Fruit fly (Drosophila melanogaster): Measurements from ENCODE around the gene stc.
A peak's percentile ranks its signal among the peaks of the same experiment; 100 is the strongest.

stc gene

DNA sequence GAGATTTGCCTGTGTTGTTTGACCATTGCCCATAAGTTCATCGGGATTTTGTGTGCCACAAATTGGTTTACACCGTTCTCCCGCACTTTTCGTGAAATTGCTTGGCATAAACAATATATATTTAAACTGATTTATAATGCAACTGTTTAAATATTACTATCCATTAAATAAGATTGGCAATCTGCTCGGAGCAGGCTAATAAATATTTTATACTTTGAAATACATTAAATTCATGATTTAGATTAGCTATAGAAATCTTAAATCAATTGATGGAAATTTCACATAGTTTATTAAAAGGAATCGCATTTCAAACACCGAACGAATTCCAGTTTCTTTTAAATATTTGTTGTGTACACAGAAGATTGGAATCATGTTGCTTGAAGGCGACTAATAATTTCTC is 47.1 kb upstream of the stc start (continued):
- TF ChIP-seq CG8924 (tag; optimal IDR thresholded peaks at IDR 0.05): peak; percentile 1
- TF ChIP-seq gro (GFP tag; optimal IDR thresholded peaks at IDR 0.05): no peak
- no peak for TF ChIP-seq Scr (GFP tag; IDR thresholded peaks at IDR 0.05; ENCODE audit: partially characterized antibody)
- TF ChIP-seq Hmr (GFP tag; optimal IDR thresholded peaks at IDR 0.05): peak; percentile 3
- TF ChIP-seq zfh2 (GFP tag; optimal IDR thresholded peaks at IDR 0.05): no peak
- TF ChIP-seq NFAT (GFP tag; IDR thresholded peaks at IDR 0.05): no peak
- no peak for TF ChIP-seq Trl (optimal IDR thresholded peaks at IDR 0.05)
- no peak for TF ChIP-seq Trl (GFP tag; optimal IDR thresholded peaks at IDR 0.05)
- peak; percentile 50 for TF ChIP-seq CG30403 (GFP tag; optimal IDR thresholded peaks at IDR 0.05)
- peak; percentile 43 for TF ChIP-seq sens (GFP tag)
- no peak for TF ChIP-seq CG2116 (GFP tag; optimal IDR thresholded peaks at IDR 0.05)
- TF ChIP-seq NC2β (GFP tag; optimal IDR thresholded peaks at IDR 0.05): no peak
- TF ChIP-seq CG17359 (tag; optimal IDR thresholded peaks at IDR 0.05): no peak
- no peak for TF ChIP-seq Neu2 (GFP tag; optimal IDR thresholded peaks at IDR 0.05; ENCODE audit: borderline replicate concordance)
- TF ChIP-seq CG17912 (GFP tag; optimal IDR thresholded peaks at IDR 0.05): no peak
- no peak for TF ChIP-seq CG10147 (GFP tag; optimal IDR thresholded peaks at IDR 0.05)
- no peak for TF ChIP-seq CG30020 (tag; optimal IDR thresholded peaks at IDR 0.05)
- TF ChIP-seq CG2875 (GFP tag; optimal IDR thresholded peaks at IDR 0.05): no peak
- no peak for TF ChIP-seq Ptx1 (GFP tag; IDR thresholded peaks at IDR 0.05)
- TF ChIP-seq fru (optimal IDR thresholded peaks at IDR 0.05): no peak
- TF ChIP-seq Hr51 (GFP tag; optimal IDR thresholded peaks at IDR 0.05): peak in 1 of 2 experiments; percentile 50
- TF ChIP-seq CG12155 (GFP tag; optimal IDR thresholded peaks at IDR 0.05): peak; percentile 0
- TF ChIP-seq Atf-2 (GFP tag; optimal IDR thresholded peaks at IDR 0.05): no peak
- TF ChIP-seq CG2889 (GFP tag; IDR thresholded peaks at IDR 0.05): no peak
- TF ChIP-seq Sox102F (GFP tag; optimal IDR thresholded peaks at IDR 0.05): peak; percentile 38
- TF ChIP-seq prd (optimal IDR thresholded peaks at IDR 0.05): no peak
- no peak for TF ChIP-seq prd (GFP tag; IDR thresholded peaks at IDR 0.05)
- no peak for TF ChIP-seq CG8281 (tag; optimal IDR thresholded peaks at IDR 0.05)
- no peak for TF ChIP-seq sqz (GFP tag; optimal IDR thresholded peaks at IDR 0.05)
- no peak for TF ChIP-seq CG15601 (tag; optimal IDR thresholded peaks at IDR 0.05)
- no peak for TF ChIP-seq ssp (GFP tag; IDR thresholded peaks at IDR 0.05)
- no peak for TF ChIP-seq CG7745 (tag; optimal IDR thresholded peaks at IDR 0.05)
- no peak for TF ChIP-seq ATbp (GFP tag; optimal IDR thresholded peaks at IDR 0.05)
- TF ChIP-seq CG18011 (GFP tag; optimal IDR thresholded peaks at IDR 0.05): no peak
- peak; percentile 24 for TF ChIP-seq CG7556 (GFP tag; optimal IDR thresholded peaks at IDR 0.05)
- no peak for TF ChIP-seq CG9609 (GFP tag; optimal IDR thresholded peaks at IDR 0.05)
- TF ChIP-seq CG7928 (GFP tag; optimal IDR thresholded peaks at IDR 0.05): no peak
- TF ChIP-seq CG2199 (GFP tag; IDR thresholded peaks at IDR 0.05): 0 out of 3 replicates have a peak, but pooled peaks have one; percentile 4
- no peak for TF ChIP-seq Spps (tag; optimal IDR thresholded peaks at IDR 0.05)
- TF ChIP-seq CG17186 (GFP tag; optimal IDR thresholded peaks at IDR 0.05): no peak
- TF ChIP-seq CG1024 (GFP tag; IDR thresholded peaks at IDR 0.05): no peak
- TF ChIP-seq CG2120 (GFP tag; optimal IDR thresholded peaks at IDR 0.05): peak; percentile 17
- peak; percentile 19 for TF ChIP-seq CG12391 (tag; optimal IDR thresholded peaks at IDR 0.05)
- TF ChIP-seq CG12659 (GFP tag; optimal IDR thresholded peaks at IDR 0.05): peak; percentile 7
- no peak for TF ChIP-seq trh (GFP tag; optimal IDR thresholded peaks at IDR 0.05)
- TF ChIP-seq toy (GFP tag; IDR thresholded peaks at IDR 0.05): no peak
- TF ChIP-seq CG1647 (GFP tag; optimal IDR thresholded peaks at IDR 0.05): no peak
- no peak for TF ChIP-seq Pdp1 (GFP tag; optimal IDR thresholded peaks at IDR 0.05)
- peak; percentile 42 for TF ChIP-seq Ssrp (tag; optimal IDR thresholded peaks at IDR 0.05)
- no peak for TF ChIP-seq CG13775 (GFP tag; optimal IDR thresholded peaks at IDR 0.05)
- no peak for TF ChIP-seq wek (GFP tag; optimal IDR thresholded peaks at IDR 0.05)
- TF ChIP-seq CG12744 (GFP tag; optimal IDR thresholded peaks at IDR 0.05): no peak

Measured in whole organism, embryonic.